Fruit fly (Drosophila melanogaster): Measurements from ENCODE around the gene RpS19a.

Gene RpS19a

DNA sequence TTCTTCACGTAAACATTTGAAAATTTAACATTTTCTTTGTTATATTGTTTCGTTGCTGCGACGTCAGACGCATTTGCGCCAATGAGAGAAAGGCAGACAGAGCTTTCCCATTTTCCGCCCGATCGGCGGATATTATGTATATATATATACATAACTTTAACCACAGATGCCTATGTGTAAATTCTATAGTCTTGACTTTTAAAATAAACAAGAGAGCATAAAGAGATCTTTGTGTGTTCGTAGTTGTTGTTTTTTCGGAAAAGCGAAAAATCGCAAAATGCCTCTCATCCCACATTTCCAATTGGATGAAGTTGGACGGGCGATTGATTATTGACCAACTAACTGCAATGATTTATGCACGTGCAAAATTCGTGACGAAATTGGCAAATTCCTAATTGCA, 39.0 kb downstream of the RpS19a start, which contains the start of gene CG13012:
Gene CG13012, minus strand, starts transcription at position 101 of the 400 bp plus-strand sequence.
- no peak for TF ChIP-seq Myb (GFP tag; optimal IDR thresholded peaks at IDR 0.05)
- no peak for TF ChIP-seq ERR (GFP tag; optimal IDR thresholded peaks at IDR 0.05)
- TF ChIP-seq CG3726 (GFP tag; IDR thresholded peaks at IDR 0.05) = no peak
- TF ChIP-seq Deaf1 (tag; optimal IDR thresholded peaks at IDR 0.05) = no peak
- TF ChIP-seq CG10462 (GFP tag; optimal IDR thresholded peaks at IDR 0.05) = no peak
- TF ChIP-seq CG17359 (tag; optimal IDR thresholded peaks at IDR 0.05) = no peak
- no peak for TF ChIP-seq inv (GFP tag; IDR thresholded peaks at IDR 0.05; ENCODE audit: partially characterized antibody)
- no peak for TF ChIP-seq CG6683 (GFP tag; optimal IDR thresholded peaks at IDR 0.05)
- TF ChIP-seq CG15514 (GFP tag; optimal IDR thresholded peaks at IDR 0.05) = no peak
- no peak for TF ChIP-seq CG4820 (GFP tag; optimal IDR thresholded peaks at IDR 0.05)
- TF ChIP-seq Rfx (GFP tag; IDR thresholded peaks at IDR 0.05) = no peak
- TF ChIP-seq Bdp1 (GFP tag; optimal IDR thresholded peaks at IDR 0.05) = no peak

DNA sequence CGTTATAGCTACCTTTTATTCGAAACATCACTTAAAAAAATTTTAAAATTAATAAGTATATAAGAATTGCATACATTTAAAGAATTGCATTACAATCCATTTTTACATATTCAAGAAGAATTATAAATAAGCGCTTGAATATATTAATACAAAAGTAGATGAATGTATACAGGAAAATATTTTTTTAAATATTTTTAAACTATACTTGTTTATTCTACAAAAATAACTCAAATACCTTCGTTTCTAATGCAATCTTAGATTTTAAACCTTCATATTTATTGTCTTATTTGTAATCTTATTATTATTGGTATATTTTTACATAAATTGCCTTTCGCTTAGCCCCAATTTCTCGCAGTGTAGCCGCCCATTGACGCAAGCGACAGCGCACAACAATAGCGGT, 39.5 kb downstream of the RpS19a start:
- 0 out of 2 replicates have a peak, but pooled peaks have one; percentile 22 for TF ChIP-seq CG31441 (GFP tag; IDR thresholded peaks at IDR 0.05)
- TF ChIP-seq CG17912 (GFP tag; optimal IDR thresholded peaks at IDR 0.05) = no peak
- no peak for TF ChIP-seq CG8089 (GFP tag; optimal IDR thresholded peaks at IDR 0.05)
- TF ChIP-seq CG32532 (GFP tag; IDR thresholded peaks at IDR 0.05) = 0 out of 2 replicates have a peak, but pooled peaks have one; percentile 13
- TF ChIP-seq phol (tag; optimal IDR thresholded peaks at IDR 0.05) = peak; percentile 6
- TF ChIP-seq CG6689 (GFP tag; IDR thresholded peaks at IDR 0.05) = 0 out of 2 replicates have a peak, but pooled peaks have one; percentile 22
- no peak for TF ChIP-seq esg (GFP tag; conservative IDR thresholded peaks at IDR 0.05)
- peak; percentile 22 for TF ChIP-seq CG7556 (GFP tag; optimal IDR thresholded peaks at IDR 0.05)
- TF ChIP-seq CG4328 (GFP tag; optimal IDR thresholded peaks at IDR 0.05) = no peak
- peak; percentile 16 for TF ChIP-seq CG18262 (tag; optimal IDR thresholded peaks at IDR 0.05)
- TF ChIP-seq p53 (GFP tag; optimal IDR thresholded peaks at IDR 0.05) = no peak
- TF ChIP-seq sd (tag; optimal IDR thresholded peaks at IDR 0.05) = no peak
- TF ChIP-seq crp (GFP tag; optimal IDR thresholded peaks at IDR 0.05) = no peak
- no peak for TF ChIP-seq CG6813 (GFP tag; optimal IDR thresholded peaks at IDR 0.05)
- TF ChIP-seq Ssrp (tag; optimal IDR thresholded peaks at IDR 0.05) = no peak
- TF ChIP-seq Sox102F (GFP tag; optimal IDR thresholded peaks at IDR 0.05) = peak; percentile 17
- no peak for TF ChIP-seq CG12155 (GFP tag; optimal IDR thresholded peaks at IDR 0.05)
- peak; percentile 22 for TF ChIP-seq dmrt11E (tag; optimal IDR thresholded peaks at IDR 0.05)
- peak; percentile 7 for TF ChIP-seq CG10979 (tag; optimal IDR thresholded peaks at IDR 0.05)
- peak; percentile 32 for TF ChIP-seq CG11504 (tag; optimal IDR thresholded peaks at IDR 0.05)
- no peak for TF ChIP-seq fd96Cb (tag; optimal IDR thresholded peaks at IDR 0.05)
- no peak for TF ChIP-seq CG3407 (GFP tag; optimal IDR thresholded peaks at IDR 0.05)
- TF ChIP-seq cad (GFP tag; optimal IDR thresholded peaks at IDR 0.05) = no peak
- no peak for TF ChIP-seq CG1647 (GFP tag; optimal IDR thresholded peaks at IDR 0.05)
- TF ChIP-seq tio (GFP tag; optimal IDR thresholded peaks at IDR 0.05) = no peak
- no peak for TF ChIP-seq CG15269 (tag; optimal IDR thresholded peaks at IDR 0.05)
- TF ChIP-seq CG12391 (tag; optimal IDR thresholded peaks at IDR 0.05) = peak; percentile 11
- TF ChIP-seq gt (GFP tag; IDR thresholded peaks at IDR 0.05) = no peak
- TF ChIP-seq HmgZ (tag; optimal IDR thresholded peaks at IDR 0.05) = no peak
- TF ChIP-seq jumu (GFP tag; optimal IDR thresholded peaks at IDR 0.05) = no peak
- TF ChIP-seq CG31224 (GFP tag; IDR thresholded peaks at IDR 0.05) = no peak
- TF ChIP-seq GATAe (GFP tag; conservative IDR thresholded peaks at IDR 0.05) = no peak
- TF ChIP-seq slbo (GFP tag; IDR thresholded peaks at IDR 0.05) = peak; percentile 30; the same call in 1 of the 2 replicates
- peak in 1 of 2 experiments; percentile 29 for TF ChIP-seq Hr51 (GFP tag; optimal IDR thresholded peaks at IDR 0.05)
- TF ChIP-seq CG4854 (GFP tag; optimal IDR thresholded peaks at IDR 0.05) = no peak
- TF ChIP-seq Dip3 (GFP tag; optimal IDR thresholded peaks at IDR 0.05) = no peak
- TF ChIP-seq org-1 (GFP tag; optimal IDR thresholded peaks at IDR 0.05) = no peak
- TF ChIP-seq CG17361 (GFP tag; IDR thresholded peaks at IDR 0.05) = 0 out of 3 replicates have a peak, but pooled peaks have one; percentile 30
